Worm (Caenorhabditis elegans) whole organism, L1 larva: ENCODE measurements around the gene mel-11.

ENCODE experiments used
- C34B4.2 ChIP-seq: sonication (generic microtip); optimal IDR thresholded peaks from 2 replicates; lab custom pipeline; 2017; ENCODE audit warnings: mild to moderate bottlenecking, missing genetic modification characterization, missing compliant biosample characterization
- aly-2 ChIP-seq: fragments of 150-350 bp; optimal IDR thresholded peaks from 2 replicates; lab custom pipeline; 2014; ENCODE audit warnings: missing biosample characterization, missing genetic modification characterization
- ama-1 ChIP-seq: fragments of 150-350 bp; optimal IDR thresholded peaks from 2 replicates; lab custom pipeline; 2014
- blmp-1 ChIP-seq: fragments of 150-350 bp; optimal IDR thresholded peaks from 2 replicates; lab custom pipeline; 2014; ENCODE audit warnings: missing biosample characterization, missing genetic modification characterization
- ceh-8 ChIP-seq: fragments of 200-800 bp; sonication (Bioruptor generic); optimal IDR thresholded peaks from 2 replicates; lab custom pipeline; 2018; ENCODE audit warnings: mild to moderate bottlenecking, missing genetic modification characterization, moderate library complexity, missing compliant biosample characterization
- ceh-82 ChIP-seq, 3 experiments: fragments of 150-350 bp in 1 of 3; sonication (generic microtip) in 2 of 3; optimal IDR thresholded peaks; 2 replicates each; lab custom pipeline; 2014 to 2017; ENCODE audit warnings: missing biosample characterization in 3 of 3, missing genetic modification characterization in 3 of 3
- ces-1 ChIP-seq: fragments of 150-350 bp; optimal IDR thresholded peaks from 2 replicates; lab custom pipeline; 2014; ENCODE audit warnings: missing biosample characterization, missing genetic modification reagents, missing genetic modification characterization
- egl-13 ChIP-seq: sonication (generic microtip); optimal IDR thresholded peaks from 2 replicates; lab custom pipeline; 2016; ENCODE audit warnings: missing genotype, missing genetic modification reagents, missing genetic modification characterization, missing compliant biosample characterization
- elt-2 ChIP-seq: sonication (generic microtip); optimal IDR thresholded peaks from 2 replicates; lab custom pipeline; 2016; ENCODE audit warnings: missing genetic modification characterization, mild to moderate bottlenecking, inconsistent platforms, missing compliant biosample characterization, missing genetic modification reagents
- fkh-10 ChIP-seq: sonication (generic microtip); optimal IDR thresholded peaks from 2 replicates; lab custom pipeline; 2017; ENCODE audit warnings: missing biosample characterization, missing genetic modification reagents, missing genetic modification characterization
- fkh-8 ChIP-seq: sonication (generic microtip); optimal IDR thresholded peaks from 2 replicates; lab custom pipeline; 2016; ENCODE audit warnings: mild to moderate bottlenecking, missing genetic modification characterization, missing compliant biosample characterization
- grh-1 ChIP-seq: fragments of 200-800 bp; sonication (Bioruptor generic); IDR thresholded peaks from 2 replicates; pipeline ENCODE4 v1.3.6; 2022; ENCODE audit warnings: missing genetic modification reagents, missing genetic modification characterization, missing compliant biosample characterization
- irx-1 ChIP-seq: sonication (generic microtip); optimal IDR thresholded peaks from 2 replicates; lab custom pipeline; 2016; ENCODE audit warnings: missing genetic modification characterization, missing compliant biosample characterization
- isw-1 ChIP-seq: fragments of 200-800 bp; sonication (Bioruptor generic); IDR thresholded peaks from 2 replicates; pipeline ENCODE4 v1.3.6; 2022; ENCODE audit warnings: missing genetic modification characterization, missing compliant biosample characterization
- lin-13 ChIP-seq: fragments of 150-350 bp; optimal IDR thresholded peaks from 2 replicates; lab custom pipeline; 2014; ENCODE audit warnings: missing biosample characterization, missing genetic modification reagents, missing genetic modification characterization
- lin-14 ChIP-seq: fragments of 200-800 bp; sonication (Bioruptor generic); optimal IDR thresholded peaks from 2 replicates; lab custom pipeline; 2018; ENCODE audit warnings: mild to moderate bottlenecking, missing genetic modification characterization, moderate library complexity, missing compliant biosample characterization
- lin-39 ChIP-seq: fragments of 150-350 bp; optimal IDR thresholded peaks from 2 replicates; lab custom pipeline; 2014; ENCODE audit warnings: missing biosample characterization, missing genetic modification reagents, missing genetic modification characterization
- nhr-11 ChIP-seq: fragments of 150-350 bp; optimal IDR thresholded peaks from 2 replicates; lab custom pipeline; 2014; ENCODE audit warnings: missing biosample characterization, missing genetic modification characterization
- nhr-237 ChIP-seq: fragments of 150-350 bp; optimal IDR thresholded peaks from 2 replicates; lab custom pipeline; 2014; ENCODE audit warnings: missing biosample characterization, missing genetic modification characterization
- nhr-84 ChIP-seq: sonication (generic microtip); optimal IDR thresholded peaks from 2 replicates; lab custom pipeline; 2017; ENCODE audit warnings: missing biosample characterization, missing genetic modification characterization
- pag-3 ChIP-seq: sonication (generic microtip); optimal IDR thresholded peaks from 2 replicates; lab custom pipeline; 2017; ENCODE audit warnings: missing genetic modification characterization, mild to moderate bottlenecking, missing compliant biosample characterization, antibody characterized with exemption, borderline replicate concordance; ENCODE audit not compliant: insufficient read depth
- pqm-1 ChIP-seq: sonication (generic microtip); optimal IDR thresholded peaks from 3 replicates; lab custom pipeline; 2017; ENCODE audit warnings: missing biosample characterization, missing genetic modification characterization
- rnt-1 ChIP-seq: sonication (generic microtip); optimal IDR thresholded peaks from 2 replicates; lab custom pipeline; 2016; ENCODE audit warnings: mild to moderate bottlenecking, missing genetic modification characterization, moderate library complexity, missing compliant biosample characterization
- snu-23 ChIP-seq: sonication (generic microtip); optimal IDR thresholded peaks from 2 replicates; lab custom pipeline; 2016; ENCODE audit warnings: missing genetic modification characterization, missing compliant biosample characterization
- sox-4 ChIP-seq: sonication (generic microtip); optimal IDR thresholded peaks from 2 replicates; lab custom pipeline; 2016; ENCODE audit warnings: missing genetic modification characterization, missing compliant biosample characterization
- sptf-1 ChIP-seq: fragments of 150-350 bp; optimal IDR thresholded peaks from 2 replicates; lab custom pipeline; 2014; ENCODE audit warnings: missing biosample characterization, missing genetic modification characterization
- unc-130 ChIP-seq: fragments of 150-350 bp; optimal IDR thresholded peaks from 2 replicates; lab custom pipeline; 2017; ENCODE audit warnings: missing biosample characterization, missing genetic modification characterization, inconsistent platforms
- unc-30 ChIP-seq: sonication (generic microtip); optimal IDR thresholded peaks from 2 replicates; lab custom pipeline; 2017; ENCODE audit warnings: missing biosample characterization, missing genetic modification characterization
- unc-62 ChIP-seq: fragments of 150-350 bp; optimal IDR thresholded peaks from 2 replicates; lab custom pipeline; 2014; ENCODE audit warnings: missing biosample characterization, missing genetic modification reagents, missing genetic modification characterization
- vab-15 ChIP-seq: sonication (generic microtip); optimal IDR thresholded peaks from 2 replicates; lab custom pipeline; 2017; ENCODE audit warnings: missing genotype, mild to moderate bottlenecking, missing genetic modification characterization, missing compliant biosample characterization
- zip-4 ChIP-seq: fragments of 200-800 bp; sonication (Bioruptor generic); optimal IDR thresholded peaks from 2 replicates; lab custom pipeline; 2018; ENCODE audit warnings: mild to moderate bottlenecking, missing genetic modification characterization, moderate library complexity, missing compliant biosample characterization
- ztf-11 ChIP-seq, 2 experiments: sonication (generic microtip); optimal IDR thresholded peaks; 2 replicates each; lab custom pipeline; 2016 to 2017; ENCODE audit warnings: missing genetic modification characterization in 2 of 2, missing biosample characterization in 1 of 2, missing compliant biosample characterization in 1 of 2

mel-11 gene

ce11 chrII:9358230-9358629, at the start of gene mel-11:
mel-11 (plus strand) TSS chrII:9358530.
- TF ChIP-seq aly-2 (no peak), elt-2 (tag; lab: Kevin White, UChicago) (no peak), blmp-1 (tag; lab: Kevin White, UChicago) (no peak)
- TF ChIP-seq, all 84 proteins: peak for 0

- TF ChIP-seq lin-14 = peak; percentile 22
- TF ChIP-seq rnt-1 (tag; lab: Kevin White, UChicago) = peak; percentile 37
- TF ChIP-seq vab-15 = no peak
- no peak for TF ChIP-seq nhr-84
- no peak for TF ChIP-seq grh-1 (GFP tag; lab: Robert Waterston, UW)
- no peak for TF ChIP-seq ces-1 (GFP tag; lab: Kevin White, UChicago)
- no peak for TF ChIP-seq egl-13 (tag; lab: Kevin White, UChicago)
- peak in 1 of 2 experiments; percentile 6 for TF ChIP-seq ztf-11 (tag; optimal IDR thresholded peaks at IDR 0.05; lab: Kevin White, UChicago)
Measured at ce11 chrII:9308614-9309046, 49.7 kb upstream of the mel-11 start.

DNA sequence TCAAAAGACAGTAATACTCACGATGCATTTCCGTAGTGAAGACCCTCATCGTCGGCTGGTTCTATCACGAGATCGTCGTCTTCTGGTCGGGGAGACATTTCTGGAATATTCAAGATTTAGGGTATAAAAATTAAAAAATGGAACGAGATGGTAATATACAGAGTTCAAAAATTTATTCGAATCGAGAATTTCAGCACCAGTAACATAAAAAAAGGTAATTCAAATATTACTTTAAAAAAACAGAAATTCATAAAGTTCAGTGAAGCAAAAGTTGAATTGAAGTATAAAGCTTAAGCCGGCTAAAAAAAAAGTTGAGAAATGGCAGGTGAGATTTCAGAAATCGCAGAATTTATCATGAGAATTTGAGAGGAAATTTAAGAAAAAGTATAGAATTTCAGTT, 48.1 kb upstream of the mel-11 start, which contains the start of gene cam-1:
Gene cam-1, minus strand, starts transcription at position 101 of the 400 bp plus-strand sequence.
- TF ChIP-seq zip-4 (GFP tag; lab: Kevin White, UChicago) (no peak), ztf-11 (tag; optimal IDR thresholded peaks at IDR 0.05; lab: Kevin White, UChicago) (no peak), snu-23 (no peak), pag-3 (tag; lab: Kevin White, UChicago) (no peak), unc-130 (tag; lab: Kevin White, UChicago) (no peak), sox-4 (tag; lab: Kevin White, UChicago) (no peak), nhr-84 (no peak), isw-1 (no peak), sptf-1 (tag; lab: Kevin White, UChicago) (no peak), nhr-237 (tag; lab: Kevin White, UChicago) (no peak), C34B4.2 (tag; lab: Kevin White, UChicago) (no peak), irx-1 (tag; lab: Kevin White, UChicago) (no peak)

DNA sequence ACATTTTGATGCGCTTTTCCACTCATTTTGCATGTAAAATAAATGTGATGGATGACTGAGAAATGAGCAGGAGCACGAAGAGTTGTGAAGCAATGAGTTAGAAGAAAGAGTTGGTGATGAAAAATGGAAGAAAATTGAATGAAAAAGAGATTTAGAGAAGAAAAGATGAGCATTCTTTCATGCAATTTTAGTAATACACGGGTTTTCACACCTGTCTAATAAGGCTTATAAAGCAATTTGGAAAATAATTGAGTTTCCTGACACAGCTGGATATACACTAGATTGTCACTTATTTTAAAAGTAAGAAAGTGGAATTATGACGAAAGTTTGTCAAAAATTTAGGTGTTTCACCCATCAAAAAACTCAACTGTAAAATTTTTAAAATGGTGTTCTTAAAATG, 47.5 kb upstream of the mel-11 start:
- TF ChIP-seq irx-1 (tag; lab: Kevin White, UChicago) = no peak
- no peak for TF ChIP-seq lin-39 (tag; lab: Kevin White, UChicago)
- TF ChIP-seq pqm-1 (tag; lab: Kevin White, UChicago) = no peak
- TF ChIP-seq fkh-8 (tag; lab: Kevin White, UChicago) = peak; percentile 27
- peak; percentile 43 for TF ChIP-seq ceh-8 (GFP tag; lab: Kevin White, UChicago)
- peak; percentile 26 for TF ChIP-seq lin-14
- no peak for TF ChIP-seq egl-13 (tag; lab: Kevin White, UChicago)

DNA sequence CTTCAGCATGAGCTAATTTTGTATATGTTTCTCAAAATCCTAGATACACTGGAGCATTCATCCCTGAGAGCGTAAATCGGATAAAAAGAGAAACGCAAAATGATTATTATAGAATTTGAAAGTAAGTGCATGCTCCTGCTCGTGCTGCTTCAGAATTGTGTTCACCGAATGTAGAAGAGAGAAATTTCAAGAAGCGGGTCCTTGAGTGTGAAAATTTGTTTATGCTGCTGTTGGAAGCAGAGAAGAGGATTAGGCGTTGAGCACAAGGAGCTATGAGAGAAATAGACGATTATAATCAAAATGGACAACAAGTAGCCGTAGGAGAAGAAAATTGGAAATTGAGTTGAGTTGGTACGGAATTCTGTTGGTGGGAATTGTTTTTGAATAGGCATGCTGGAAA, 46.6 kb upstream of the mel-11 start:
- TF ChIP-seq ceh-82 (tag; optimal IDR thresholded peaks at IDR 0.05; lab: Kevin White, UChicago) = no peak
- no peak for TF ChIP-seq C34B4.2 (tag; lab: Kevin White, UChicago)
- peak; percentile 69 for TF ChIP-seq fkh-10 (GFP tag; lab: Kevin White, UChicago)
- no peak for TF ChIP-seq nhr-11 (tag; lab: Kevin White, UChicago)
- TF ChIP-seq unc-30 = no peak
- TF ChIP-seq unc-62 (GFP tag; lab: Kevin White, UChicago) = no peak
- no peak for TF ChIP-seq nhr-84
- TF ChIP-seq lin-14 = peak; percentile 57
- TF ChIP-seq grh-1 (GFP tag; lab: Robert Waterston, UW) = no peak
- TF ChIP-seq pag-3 (tag; lab: Kevin White, UChicago) = no peak

- TF ChIP-seq unc-30 (no peak), lin-14 (peak; percentile 21), lin-13 (GFP tag; lab: Kevin White, UChicago) (no peak), ama-1 (no peak)
- TF ChIP-seq, all 84 proteins: peak for 1
Measured at ce11 chrII:9313335-9313734, 45.0 kb upstream of the mel-11 start.
